Fruit fly (Drosophila melanogaster) whole organism, embryonic: Measurements from ENCODE around the gene simj.

Experiments used
- CG15269 ChIP-seq: fragments of 200-800 bp; sonication (Bioruptor generic); optimal IDR thresholded peaks from 2 replicates; lab custom pipeline; 2018; ENCODE audit warnings: missing biosample characterization, mild to moderate bottlenecking, missing genetic modification characterization, moderate library complexity
- H2.0 ChIP-seq: fragments of 200-800 bp; sonication (Bioruptor generic); IDR thresholded peaks from 2 replicates; pipeline ENCODE4 v1.3.6; 2022; ENCODE audit warnings: missing biosample characterization, missing genetic modification characterization
- jumu ChIP-seq: fragments of 200-800 bp; sonication (Bioruptor generic); optimal IDR thresholded peaks from 3 replicates; lab custom pipeline; 2016; ENCODE audit warnings: missing biosample characterization, missing genetic modification characterization
- maf-S ChIP-seq: fragments of 200-800 bp; sonication (Bioruptor generic); optimal IDR thresholded peaks from 2 replicates; lab custom pipeline; 2016; ENCODE audit warnings: missing biosample characterization, missing genetic modification characterization
- sens ChIP-seq: fragments of 200-800 bp; sonication (Bioruptor generic); peaks from one replicate; lab custom pipeline; 2016; ENCODE audit warnings: missing biosample characterization, missing genetic modification characterization

DNA sequence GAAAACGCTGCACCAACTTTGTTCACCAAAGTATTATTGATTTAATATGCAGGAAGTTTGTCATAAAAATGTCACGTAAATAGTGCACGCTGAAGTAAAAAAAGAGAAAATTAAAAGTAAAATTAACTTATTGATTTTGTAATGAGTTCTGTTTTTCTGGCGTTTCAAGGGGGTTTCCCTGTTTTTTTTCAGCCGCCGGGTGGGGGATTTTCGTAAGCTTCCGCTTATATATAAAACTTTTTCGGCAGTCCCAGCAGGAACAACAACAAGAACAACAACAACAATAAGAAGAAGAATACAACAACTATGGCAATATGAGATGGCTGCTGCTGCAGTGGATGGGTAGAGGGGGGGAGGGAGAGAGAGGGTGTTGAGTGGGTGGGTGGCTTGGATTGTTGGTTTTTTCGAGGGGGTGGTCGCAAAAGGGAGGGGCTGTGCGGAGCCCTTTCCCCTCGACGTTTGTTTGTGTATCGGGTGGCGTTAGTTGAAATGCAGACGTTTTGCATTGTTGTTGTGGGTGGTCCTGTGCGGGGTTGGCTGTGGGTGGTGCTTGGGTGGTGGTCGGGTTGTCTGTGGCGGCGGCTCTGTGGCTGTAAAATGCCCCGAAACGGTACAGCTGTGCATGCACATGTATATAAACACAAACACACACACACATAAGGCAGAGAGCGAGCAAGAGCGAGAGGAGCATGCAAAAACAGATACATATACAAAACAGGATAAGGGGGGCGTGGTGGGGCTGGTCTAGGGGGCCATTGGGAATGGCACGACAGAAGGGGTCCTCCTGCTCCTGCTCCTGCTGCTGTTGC, 5.3 kb downstream of the simj start:
- TF ChIP-seq H2.0 (no peak), CG15269 (tag; lab: Kevin White, UChicago) (no peak), sens (GFP tag; lab: Kevin White, UChicago) (peak; percentile 44), maf-S (GFP tag; lab: Kevin White, UChicago) (no peak), jumu (no peak)
